Fruit fly (Drosophila melanogaster) S2 (cell line): ENCODE measurements around the gene Rpn13R.
A peak's percentile ranks its signal among the peaks of the same experiment; 100 is the strongest.

Experiments
- CG8478 ChIP-seq: fragments of >200 bp; optimal IDR thresholded peaks from 2 replicates; lab custom pipeline; 2018
- CTCF ChIP-seq, 2 experiments: fragments of >200 bp; optimal IDR thresholded peaks; 2 replicates each; lab custom pipeline; 2018

Gene Rpn13R

dm6 chrX:5131598-5131997 is at the start of gene Rpn13R:
TSS of gene Rpn13R (plus strand) at chrX:5131898.
- TF ChIP-seq CG8478 (lab: Kevin White, UChicago), result no peak

DNA sequence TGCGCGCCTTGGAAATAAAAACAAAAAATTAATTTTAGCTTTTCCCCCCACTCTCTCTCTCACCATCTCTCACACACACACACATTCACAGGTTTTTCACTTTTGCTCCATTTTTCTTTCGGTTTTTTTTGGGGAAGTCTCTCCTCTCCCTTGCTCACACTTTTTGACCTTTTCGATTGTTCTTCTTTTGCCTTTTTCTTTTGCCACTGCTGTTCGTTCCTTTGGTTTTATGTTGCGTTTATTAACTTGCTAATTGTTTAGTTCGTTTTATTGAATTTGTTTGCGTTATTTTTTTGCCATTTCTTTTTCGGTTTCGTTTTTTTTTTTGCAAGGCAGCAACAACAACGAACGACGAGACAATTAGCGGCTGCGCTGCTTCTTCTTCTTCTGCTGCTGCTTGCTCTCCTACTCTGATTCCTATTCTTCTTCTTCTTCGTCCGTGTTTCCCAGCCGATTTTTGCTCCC is 49.3 kb upstream of the Rpn13R start:
- TF ChIP-seq CG8478 (lab: Kevin White, UChicago), result no peak
- no peak for TF ChIP-seq CTCF (optimal IDR thresholded peaks at IDR 0.05; lab: Kevin White, UChicago)

dm6 chrX:5082840-5083646 is 48.7 kb upstream of the Rpn13R start:
- TF ChIP-seq CG8478 (lab: Kevin White, UChicago) (no peak), CTCF (optimal IDR thresholded peaks at IDR 0.05; lab: Kevin White, UChicago) (no peak)

- TF ChIP-seq CG8478 (lab: Kevin White, UChicago) (no peak), CTCF (optimal IDR thresholded peaks at IDR 0.05; lab: Kevin White, UChicago) (no peak)
These were observed 48.0 kb upstream of the Rpn13R start for dm6 chrX:5083647-5084096.

DNA sequence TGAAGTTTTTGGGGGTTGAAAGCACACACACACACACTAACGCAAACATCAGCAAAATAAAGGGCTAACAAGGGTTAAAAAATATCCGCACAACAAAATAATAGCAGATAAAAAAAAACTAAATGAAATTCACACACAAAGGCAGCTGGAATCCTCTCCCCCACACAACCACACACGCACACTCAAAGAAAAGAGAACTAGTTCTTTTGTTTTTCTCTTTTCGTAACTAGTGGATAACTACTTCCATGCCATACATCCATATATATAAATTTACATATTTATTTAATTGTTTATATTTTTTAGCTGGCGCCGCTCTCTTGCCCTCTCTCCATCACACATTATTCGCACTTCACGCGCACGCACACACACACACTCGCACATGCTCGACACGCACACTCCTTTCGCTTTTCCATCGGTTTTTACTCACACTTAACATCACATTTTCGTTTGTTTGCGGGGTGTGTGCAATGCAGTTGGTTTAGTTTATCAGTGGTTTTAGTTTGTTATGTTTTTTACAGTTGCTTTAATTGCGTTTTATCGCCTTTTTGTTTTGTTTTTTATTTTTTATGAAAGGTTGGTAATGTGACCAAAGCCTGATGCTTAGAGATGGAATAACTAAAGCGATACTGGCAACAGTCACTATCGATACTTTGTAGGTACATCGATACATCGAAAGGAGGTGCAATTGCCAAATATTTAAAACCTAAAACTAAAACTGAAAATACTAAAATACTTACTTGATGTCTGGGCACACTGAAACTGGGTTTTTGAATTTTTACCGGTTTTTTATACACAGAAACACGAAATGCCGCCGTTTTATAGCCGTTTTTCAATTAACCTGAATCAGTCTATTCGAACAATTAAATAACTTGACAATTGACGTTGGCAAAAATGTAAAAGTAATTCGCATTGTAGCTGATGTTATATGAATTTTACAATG is 47.3 kb upstream of the Rpn13R start, which contains the start of gene CG32767:
CG32767 (minus strand) TSS at position 623 of the 940 bp plus-strand sequence.
- no peak for TF ChIP-seq CG8478 (lab: Kevin White, UChicago)
- TF ChIP-seq CTCF (optimal IDR thresholded peaks at IDR 0.05; lab: Kevin White, UChicago), result peak in 1 of 2 experiments; percentile 18

- TF ChIP-seq CTCF (optimal IDR thresholded peaks at IDR 0.05; lab: Kevin White, UChicago) (no peak), CG8478 (lab: Kevin White, UChicago) (no peak)
These were observed 46.6 kb upstream of the Rpn13R start for dm6 chrX:5085086-5085468.

DNA sequence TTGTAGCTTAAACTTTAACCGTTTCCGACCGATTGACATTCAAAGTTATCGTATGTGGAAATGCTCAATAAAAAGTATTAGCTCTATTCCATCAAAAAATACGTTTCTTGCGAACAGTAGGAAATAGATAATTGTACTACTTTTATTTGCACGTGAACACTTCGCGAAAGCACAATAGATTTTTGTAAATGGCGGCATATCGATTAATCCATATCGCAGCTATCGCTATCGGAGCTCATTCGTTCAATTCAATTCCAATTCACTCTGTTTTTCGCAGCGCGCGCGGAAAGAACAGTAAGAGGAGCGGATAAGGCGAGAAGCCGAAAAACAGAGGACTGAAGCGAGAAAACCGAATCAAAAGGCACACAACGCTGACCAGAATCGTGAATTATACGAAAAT is 46.2 kb upstream of the Rpn13R start, which contains the start of the genes CG15465 and rg:
CG15465 (plus strand) TSS at position 291 of the 400 bp plus-strand sequence.
rg (plus strand) TSS at position 291 of the 400 bp plus-strand sequence.
- TF ChIP-seq CTCF (optimal IDR thresholded peaks at IDR 0.05; lab: Kevin White, UChicago) (no peak), CG8478 (lab: Kevin White, UChicago) (no peak)

- TF ChIP-seq CTCF (optimal IDR thresholded peaks at IDR 0.05; lab: Kevin White, UChicago), result peak; percentile 69 to 73
- no peak for TF ChIP-seq CG8478 (lab: Kevin White, UChicago)
These were observed 45.6 kb upstream of the Rpn13R start for dm6 chrX:5085964-5086707.

- TF ChIP-seq CG8478 (lab: Kevin White, UChicago) (no peak), CTCF (optimal IDR thresholded peaks at IDR 0.05; lab: Kevin White, UChicago) (no peak)
These were observed 44.7 kb upstream of the Rpn13R start for dm6 chrX:5086724-5087660.

DNA sequence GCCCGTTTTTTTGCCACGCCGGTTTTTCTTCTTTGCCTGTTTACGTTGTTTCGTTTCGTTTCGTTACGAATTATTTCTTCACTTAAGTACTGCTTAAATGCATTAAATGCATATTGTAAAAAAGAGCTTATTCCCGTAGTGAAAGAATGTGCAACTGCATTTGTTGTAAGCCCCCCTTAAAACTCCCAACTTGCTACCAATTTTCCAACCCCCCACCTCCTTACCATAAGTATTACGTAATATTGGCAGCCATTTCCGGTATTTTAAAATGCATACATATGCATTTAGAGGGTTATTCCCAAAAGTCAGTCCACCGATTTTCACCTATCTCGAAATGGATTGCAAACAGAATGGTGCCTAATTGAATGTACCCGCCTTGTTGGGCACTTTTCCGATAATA is 44.0 kb upstream of the Rpn13R start:
- no peak for TF ChIP-seq CTCF (optimal IDR thresholded peaks at IDR 0.05; lab: Kevin White, UChicago)

- TF ChIP-seq CTCF (optimal IDR thresholded peaks at IDR 0.05; lab: Kevin White, UChicago), result peak; percentile 47 to 71
- no peak for TF ChIP-seq CG8478 (lab: Kevin White, UChicago)
These were observed 40.5 kb upstream of the Rpn13R start for dm6 chrX:5091154-5091553.

- TF ChIP-seq CG8478 (lab: Kevin White, UChicago) (no peak), CTCF (optimal IDR thresholded peaks at IDR 0.05; lab: Kevin White, UChicago) (no peak)
These were observed 39.8 kb upstream of the Rpn13R start for dm6 chrX:5091757-5092348.

DNA sequence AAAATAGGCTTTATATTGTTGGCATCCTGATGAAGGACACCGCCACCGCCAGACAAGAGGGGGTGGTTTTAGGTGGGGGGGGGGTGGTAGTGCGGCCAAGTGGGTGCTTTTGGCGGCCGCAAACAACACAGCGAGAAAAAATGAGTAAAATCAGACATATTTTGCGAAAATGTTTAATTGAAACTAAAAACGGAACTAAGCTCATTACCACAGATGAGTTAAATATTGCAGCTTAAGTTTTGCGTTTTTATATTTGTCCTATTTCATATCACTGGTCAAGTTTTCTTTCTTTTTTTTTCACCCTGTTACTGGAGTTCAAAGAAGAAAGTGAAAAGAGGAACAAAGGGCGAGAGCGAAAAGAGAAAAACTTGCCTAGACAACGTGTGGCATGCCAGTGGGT is 37.8 kb upstream of the Rpn13R start:
- TF ChIP-seq CG8478 (lab: Kevin White, UChicago) (no peak), CTCF (optimal IDR thresholded peaks at IDR 0.05; lab: Kevin White, UChicago) (no peak)
